Worm (Caenorhabditis elegans) whole organism, late embryonic: ENCODE data around the gene nhr-154.

Experiments used
- fax-1 ChIP-seq: sonication (generic microtip); optimal IDR thresholded peaks from 2 replicates; lab custom pipeline; 2016; ENCODE audit warnings: missing genotype, missing genetic modification characterization, missing compliant biosample characterization
- pha-4 ChIP-seq: fragments of 150-350 bp; optimal IDR thresholded peaks from 2 replicates; lab custom pipeline; 2018; ENCODE audit warnings: missing biosample characterization, missing genetic modification reagents, missing genetic modification characterization
- unc-86 ChIP-seq: sonication (generic microtip); optimal IDR thresholded peaks from 2 replicates; lab custom pipeline; 2016; ENCODE audit warnings: missing genetic modification characterization, missing compliant biosample characterization

DNA sequence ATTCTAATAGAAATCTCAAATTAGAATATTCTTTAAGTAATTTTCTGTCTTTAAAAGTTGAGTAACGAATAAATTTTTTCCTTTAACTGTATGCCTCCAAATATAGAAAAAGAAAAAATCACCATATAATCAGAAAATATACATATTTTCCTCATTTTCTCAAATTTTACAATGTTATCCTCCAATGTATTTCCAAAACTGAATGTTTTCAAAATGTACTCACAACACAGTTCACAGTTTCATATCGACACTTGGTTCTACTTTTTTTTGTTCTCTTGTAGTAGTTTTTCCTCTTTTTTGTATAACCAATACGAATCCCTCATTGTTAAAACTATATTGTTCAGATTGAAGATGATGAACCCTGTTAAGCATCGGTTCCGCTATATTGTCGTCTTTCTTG, 47.5 kb upstream of the nhr-154 start, which contains the start of gene F10C2.7:
- no peak for TF ChIP-seq pha-4
- no peak for TF ChIP-seq unc-86 (tag; lab: Kevin White, UChicago)
- no peak for TF ChIP-seq fax-1 (tag; lab: Kevin White, UChicago)
